Fruit fly (Drosophila melanogaster) whole organism, embryonic: ENCODE measurements around the gene Rh4.

ENCODE experiments used
- Antp ChIP-seq: fragments of 200-800 bp; sonication (Bioruptor generic); optimal IDR thresholded peaks from 3 replicates; lab custom pipeline; 2016; ENCODE audit warnings: missing biosample characterization, missing genetic modification characterization
- Atf-2 ChIP-seq: fragments of 200-800 bp; sonication (Bioruptor generic); optimal IDR thresholded peaks from 2 replicates; lab custom pipeline; 2016; ENCODE audit warnings: missing biosample characterization, missing genetic modification characterization
- CG10979 ChIP-seq: fragments of 200-800 bp; sonication (Bioruptor generic); optimal IDR thresholded peaks from 2 replicates; lab custom pipeline; 2018; ENCODE audit warnings: missing biosample characterization, mild to moderate bottlenecking, missing genetic modification characterization, moderate library complexity
- CG11093 ChIP-seq: fragments of 200-800 bp; sonication (Bioruptor generic); IDR thresholded peaks from 3 replicates; pipeline ENCODE4 v1.3.6; 2022; ENCODE audit warnings: missing biosample characterization, missing genetic modification characterization
- CG13287 ChIP-seq: fragments of 200-800 bp; sonication (Bioruptor generic); IDR thresholded peaks from 2 replicates; pipeline ENCODE4 v1.3.6; 2022; ENCODE audit warnings: missing biosample characterization, missing genetic modification characterization; ENCODE audit not compliant: partially characterized antibody
- CG13296 ChIP-seq: fragments of 200-800 bp; sonication (Bioruptor generic); optimal IDR thresholded peaks from 3 replicates; lab custom pipeline; 2018; ENCODE audit warnings: missing biosample characterization, mild to moderate bottlenecking, missing genetic modification characterization
- CG1529 ChIP-seq: fragments of 200-800 bp; sonication (Bioruptor generic); optimal IDR thresholded peaks from 3 replicates; lab custom pipeline; 2018; ENCODE audit warnings: missing biosample characterization, missing genetic modification characterization
- CG1792 ChIP-seq: fragments of 200-800 bp; sonication (Bioruptor generic); optimal IDR thresholded peaks from 2 replicates; lab custom pipeline; 2016; ENCODE audit warnings: missing biosample characterization, missing genetic modification characterization
- CG18599 ChIP-seq: fragments of 200-800 bp; sonication (Bioruptor generic); optimal IDR thresholded peaks from 3 replicates; lab custom pipeline; 2017; ENCODE audit warnings: missing biosample characterization, missing genetic modification characterization, mild to moderate bottlenecking, moderate library complexity, missing genetic modification reagents
- CG18764 ChIP-seq: fragments of 200-800 bp; sonication (Bioruptor generic); optimal IDR thresholded peaks from 3 replicates; lab custom pipeline; 2016; ENCODE audit warnings: missing biosample characterization, missing genetic modification characterization
- CG2712 ChIP-seq: fragments of 200-800 bp; optimal IDR thresholded peaks from 3 replicates; lab custom pipeline; 2019; ENCODE audit warnings: missing biosample characterization, mild to moderate bottlenecking, missing genetic modification characterization, moderate library complexity
- CG31224 ChIP-seq: fragments of 200-800 bp; sonication (Bioruptor generic); IDR thresholded peaks from 2 replicates; pipeline ENCODE4 v1.3.6; 2022; ENCODE audit warnings: missing biosample characterization, missing genetic modification characterization
- CG33213 ChIP-seq: fragments of 200-800 bp; sonication (Bioruptor generic); optimal IDR thresholded peaks from 3 replicates; lab custom pipeline; 2016; ENCODE audit warnings: missing biosample characterization, missing genetic modification characterization
- CG5245 ChIP-seq: fragments of 200-800 bp; sonication (Bioruptor generic); optimal IDR thresholded peaks from 3 replicates; lab custom pipeline; 2016; ENCODE audit warnings: missing biosample characterization, missing genetic modification characterization
- CG8478 ChIP-seq: fragments of >200 bp; optimal IDR thresholded peaks from 2 replicates; lab custom pipeline; 2018
- CG9817 ChIP-seq: fragments of 200-800 bp; sonication (Bioruptor generic); optimal IDR thresholded peaks from 2 replicates; lab custom pipeline; 2018; ENCODE audit warnings: missing biosample characterization, mild to moderate bottlenecking, missing genetic modification characterization, moderate library complexity
- CHES-1-like ChIP-seq: fragments of 200-800 bp; sonication (Bioruptor generic); optimal IDR thresholded peaks from 2 replicates; lab custom pipeline; 2016; ENCODE audit warnings: missing biosample characterization, missing genetic modification characterization
- CrebB ChIP-seq: fragments of 200-800 bp; sonication (Bioruptor generic); optimal IDR thresholded peaks from 3 replicates; lab custom pipeline; 2018; ENCODE audit warnings: missing biosample characterization, mild to moderate bottlenecking, missing genetic modification characterization
- D ChIP-seq, 2 experiments: fragments of 200-800 bp in 1 of 2; fragments of >200 bp in 1 of 2; sonication (Bioruptor generic) in 1 of 2; optimal IDR thresholded peaks; 2 replicates in 1 of 2; 3 replicates in 1 of 2; lab custom pipeline; 2017; ENCODE audit warnings: mild to moderate bottlenecking in 1 of 2, missing biosample characterization in 1 of 2, missing genetic modification characterization in 1 of 2, missing genetic modification reagents in 1 of 2
- Dip2 ChIP-seq: fragments of 200-800 bp; sonication (Bioruptor generic); IDR thresholded peaks from 2 replicates; pipeline ENCODE4 v1.3.6; 2022; ENCODE audit warnings: missing biosample characterization, missing genetic modification characterization
- Doc2 ChIP-seq: fragments of 200-800 bp; sonication (Bioruptor generic); IDR thresholded peaks from 2 replicates; pipeline ENCODE4 v1.3.6; 2022; ENCODE audit warnings: missing biosample characterization, missing genetic modification characterization
- Gsc ChIP-seq: fragments of 200-800 bp; sonication (Bioruptor generic); IDR thresholded peaks from 2 replicates; pipeline ENCODE4 v1.3.6; 2022; ENCODE audit warnings: missing biosample characterization, missing genetic modification characterization
- Hand ChIP-seq: fragments of 200-800 bp; sonication (Bioruptor generic); optimal IDR thresholded peaks from 2 replicates; lab custom pipeline; 2017; ENCODE audit warnings: mild to moderate bottlenecking, missing biosample characterization, missing genetic modification reagents, missing genetic modification characterization
- HmgD ChIP-seq: fragments of 200-800 bp; sonication (Bioruptor generic); optimal IDR thresholded peaks from 3 replicates; lab custom pipeline; 2016; ENCODE audit warnings: missing biosample characterization, missing genetic modification characterization
- Hr78 ChIP-seq, 2 experiments: fragments of 200-800 bp in 1 of 2; fragments of >200 bp in 1 of 2; sonication (Bioruptor generic) in 1 of 2; optimal IDR thresholded peaks; 2 replicates each; lab custom pipeline; 2017 to 2019; ENCODE audit warnings: missing biosample characterization in 2 of 2, missing genetic modification characterization in 2 of 2, mild to moderate bottlenecking in 1 of 2, moderate library complexity in 1 of 2
- Kr ChIP-seq: fragments of 200-800 bp; sonication (Bioruptor generic); optimal IDR thresholded peaks from 2 replicates; lab custom pipeline; 2017; ENCODE audit warnings: missing biosample characterization, mild to moderate bottlenecking, missing genetic modification characterization
- Mad ChIP-seq: fragments of 200-800 bp; sonication (Bioruptor generic); optimal IDR thresholded peaks from 2 replicates; lab custom pipeline; 2016; ENCODE audit warnings: missing biosample characterization, missing genetic modification characterization
- Meics ChIP-seq: fragments of 200-800 bp; sonication (Bioruptor generic); optimal IDR thresholded peaks from 2 replicates; lab custom pipeline; 2017; ENCODE audit warnings: missing biosample characterization, mild to moderate bottlenecking, missing genetic modification characterization
- Neu2 ChIP-seq: fragments of 200-800 bp; sonication (Bioruptor generic); optimal IDR thresholded peaks from 3 replicates; lab custom pipeline; 2016; ENCODE audit warnings: missing biosample characterization, missing genetic modification characterization, borderline replicate concordance
- Oli ChIP-seq: fragments of 200-800 bp; sonication (Bioruptor generic); optimal IDR thresholded peaks from 2 replicates; lab custom pipeline; 2018; ENCODE audit warnings: missing biosample characterization, mild to moderate bottlenecking, missing genetic modification characterization, moderate library complexity
- Sry-β ChIP-seq: fragments of 200-800 bp; sonication (Bioruptor generic); optimal IDR thresholded peaks from 2 replicates; lab custom pipeline; 2018; ENCODE audit warnings: missing biosample characterization, mild to moderate bottlenecking, missing genetic modification characterization, moderate library complexity
- ac ChIP-seq: fragments of 200-800 bp; sonication (Bioruptor generic); optimal IDR thresholded peaks from 3 replicates; lab custom pipeline; 2017; ENCODE audit warnings: missing biosample characterization, mild to moderate bottlenecking, missing genetic modification characterization
- aop ChIP-seq: fragments of 200-800 bp; sonication (Bioruptor generic); IDR thresholded peaks from 2 replicates; pipeline ENCODE4 v1.3.6; 2022; ENCODE audit warnings: missing biosample characterization, missing genetic modification characterization
- bowl ChIP-seq: fragments of 200-800 bp; sonication (Bioruptor generic); IDR thresholded peaks from 2 replicates; pipeline ENCODE4 v1.3.6; 2022; ENCODE audit warnings: missing biosample characterization, missing genetic modification characterization
- br ChIP-seq: fragments of >200 bp; optimal IDR thresholded peaks from 2 replicates; lab custom pipeline; 2017
- chm ChIP-seq: fragments of 200-800 bp; sonication (Bioruptor generic); IDR thresholded peaks from 2 replicates; pipeline ENCODE4 v1.3.6; 2022; ENCODE audit warnings: missing biosample characterization, missing genetic modification characterization
- corto ChIP-seq: fragments of 200-800 bp; sonication (Bioruptor generic); optimal IDR thresholded peaks from 2 replicates; lab custom pipeline; 2016; ENCODE audit warnings: missing biosample characterization, mild to moderate bottlenecking, missing genetic modification characterization, moderate library complexity
- da ChIP-seq: fragments of 200-800 bp; sonication (Bioruptor generic); optimal IDR thresholded peaks from 2 replicates; lab custom pipeline; 2016; ENCODE audit warnings: missing biosample characterization, missing genetic modification characterization
- dmrt99B ChIP-seq: fragments of 200-800 bp; sonication (Bioruptor generic); optimal IDR thresholded peaks from 2 replicates; lab custom pipeline; 2018; ENCODE audit warnings: missing biosample characterization, mild to moderate bottlenecking, missing genetic modification characterization, moderate library complexity
- nerfin-1 ChIP-seq: fragments of 200-800 bp; sonication (Bioruptor generic); optimal IDR thresholded peaks from 3 replicates; lab custom pipeline; 2019; ENCODE audit warnings: missing biosample characterization, mild to moderate bottlenecking, missing genetic modification characterization, moderate library complexity
- nerfin-2 ChIP-seq: fragments of 200-800 bp; sonication (Bioruptor generic); IDR thresholded peaks from 2 replicates; pipeline ENCODE4 v1.3.6; 2022; ENCODE audit warnings: missing biosample characterization, missing genetic modification characterization; ENCODE audit not compliant: partially characterized antibody
- nmo ChIP-seq: fragments of 200-800 bp; sonication (Bioruptor generic); optimal IDR thresholded peaks from 2 replicates; lab custom pipeline; 2018; ENCODE audit warnings: missing biosample characterization, mild to moderate bottlenecking, missing genetic modification characterization, moderate library complexity
- oc ChIP-seq: fragments of 200-800 bp; sonication (Bioruptor generic); optimal IDR thresholded peaks from 2 replicates; lab custom pipeline; 2018; ENCODE audit warnings: missing biosample characterization, mild to moderate bottlenecking, missing genetic modification characterization, moderate library complexity
- row ChIP-seq: fragments of 200-800 bp; sonication (Bioruptor generic); IDR thresholded peaks from 3 replicates; pipeline ENCODE4 v1.3.6; 2022; ENCODE audit warnings: missing biosample characterization, missing genetic modification characterization
- sug ChIP-seq: fragments of 200-800 bp; optimal IDR thresholded peaks from 2 replicates; lab custom pipeline; 2019; ENCODE audit warnings: missing biosample characterization, mild to moderate bottlenecking, missing genetic modification characterization, moderate library complexity
- tll ChIP-seq, 2 experiments: fragments of 200-800 bp in 1 of 2; fragments of >200 bp in 1 of 2; sonication (Bioruptor generic) in 1 of 2; optimal IDR thresholded peaks; 2 replicates each; lab custom pipeline; 2017 to 2019; ENCODE audit warnings: missing biosample characterization in 2 of 2, missing genetic modification characterization in 2 of 2, mild to moderate bottlenecking in 1 of 2, moderate library complexity in 1 of 2
- vnd ChIP-seq: fragments of 200-800 bp; sonication (Bioruptor generic); IDR thresholded peaks from 3 replicates; pipeline ENCODE4 v1.3.6; 2022; ENCODE audit warnings: missing biosample characterization, missing genetic modification characterization; ENCODE audit not compliant: partially characterized antibody
- vvl ChIP-seq: fragments of 200-800 bp; sonication (Bioruptor generic); IDR thresholded peaks from 2 replicates; pipeline ENCODE4 v1.3.6; 2022; ENCODE audit warnings: missing biosample characterization, missing genetic modification characterization
- wor ChIP-seq: fragments of 200-800 bp; sonication (Bioruptor generic); IDR thresholded peaks from 2 replicates; pipeline ENCODE4 v1.3.6; 2022; ENCODE audit warnings: missing biosample characterization, missing genetic modification characterization

Rh4 gene

dm6 chr3L:16853533-16854386 is 8.6 kb downstream of the Rh4 start, which contains the start of gene sina (continued):
- TF ChIP-seq CG13287 (GFP tag; lab: Robert Waterston, UW), result peak; percentile 88
- TF ChIP-seq Kr, result no peak
- TF ChIP-seq Doc2 (GFP tag; lab: Robert Waterston, UW), result no peak
- no peak for TF ChIP-seq Atf-2 (GFP tag; lab: Kevin White, UChicago)
- TF ChIP-seq Neu2 (GFP tag; lab: Kevin White, UChicago), result peak; percentile 61
- peak; percentile 47; the same call in 2 of the 3 replicates for TF ChIP-seq row (GFP tag; lab: Robert Waterston, UW)
- peak; percentile 57 for TF ChIP-seq CG2712
- TF ChIP-seq CG33213 (GFP tag; lab: Kevin White, UChicago), result peak; percentile 61
- TF ChIP-seq aop, result no peak
- peak; percentile 48 for TF ChIP-seq vvl (GFP tag; lab: Robert Waterston, UW)
- TF ChIP-seq ac (GFP tag; lab: Kevin White, UChicago), result no peak
- no peak for TF ChIP-seq Hand (GFP tag; lab: Kevin White, UChicago)
- TF ChIP-seq Dip2 (GFP tag; lab: Robert Waterston, UW), result no peak
- TF ChIP-seq CG18599 (GFP tag; lab: Kevin White, UChicago), result peak; percentile 27
- no peak for TF ChIP-seq D (optimal IDR thresholded peaks at IDR 0.05; lab: Kevin White, UChicago)
- no peak for TF ChIP-seq D (GFP tag; optimal IDR thresholded peaks at IDR 0.05; lab: Kevin White, UChicago)
- TF ChIP-seq Oli (tag; lab: Kevin White, UChicago), result no peak
- no peak for TF ChIP-seq CG5245 (GFP tag; lab: Kevin White, UChicago)
- TF ChIP-seq CG1792 (GFP tag; lab: Kevin White, UChicago), result no peak
- TF ChIP-seq CG11093 (GFP tag; lab: Robert Waterston, UW), result no peak
- peak; percentile 64 for TF ChIP-seq vnd (GFP tag; lab: Robert Waterston, UW)
- TF ChIP-seq oc, result no peak
- TF ChIP-seq CG1529 (GFP tag; lab: Kevin White, UChicago), result no peak
- TF ChIP-seq bowl, result no peak
- TF ChIP-seq nmo (GFP tag; lab: Kevin White, UChicago), result peak; percentile 59
- no peak for TF ChIP-seq wor (GFP tag; lab: Robert Waterston, UW)
- no peak for TF ChIP-seq Mad
- no peak for TF ChIP-seq corto (GFP tag; lab: Kevin White, UChicago)
- TF ChIP-seq br (lab: Kevin White, UChicago), result no peak
- TF ChIP-seq nerfin-2 (GFP tag; lab: Robert Waterston, UW), result peak; percentile 78
- TF ChIP-seq CG31224 (GFP tag; lab: Robert Waterston, UW), result no peak
- no peak for TF ChIP-seq CrebB (tag; lab: Kevin White, UChicago)
- no peak for TF ChIP-seq CG10979 (tag; lab: Kevin White, UChicago)
- no peak for TF ChIP-seq nerfin-1
- TF ChIP-seq tll (GFP tag; optimal IDR thresholded peaks at IDR 0.05; lab: Kevin White, UChicago), result no peak
- peak; percentile 35 for TF ChIP-seq CHES-1-like (GFP tag; lab: Kevin White, UChicago)
- no peak for TF ChIP-seq chm (GFP tag; lab: Robert Waterston, UW)
- TF ChIP-seq HmgD (GFP tag; lab: Kevin White, UChicago), result peak; percentile 22
- no peak for TF ChIP-seq dmrt99B (tag; lab: Kevin White, UChicago)
- TF ChIP-seq Meics (GFP tag; lab: Kevin White, UChicago), result no peak
- no peak for TF ChIP-seq CG18764 (GFP tag; lab: Kevin White, UChicago)
- TF ChIP-seq Sry-β (GFP tag; lab: Kevin White, UChicago), result no peak
- peak; percentile 29 for TF ChIP-seq CG13296 (GFP tag; lab: Kevin White, UChicago)
- peak; percentile 34 for TF ChIP-seq sug (tag; lab: Kevin White, UChicago)
- TF ChIP-seq Hr78 (GFP tag; optimal IDR thresholded peaks at IDR 0.05; lab: Kevin White, UChicago), result no peak
- no peak for TF ChIP-seq Gsc (GFP tag; lab: Robert Waterston, UW)
- TF ChIP-seq da, result no peak
- no peak for TF ChIP-seq Antp (GFP tag; lab: Kevin White, UChicago)
- no peak for TF ChIP-seq CG9817
- no peak for TF ChIP-seq CG8478 (lab: Kevin White, UChicago)
